Fruit fly (Drosophila melanogaster): ENCODE data around the gene CG34002.

CG34002 gene

DNA sequence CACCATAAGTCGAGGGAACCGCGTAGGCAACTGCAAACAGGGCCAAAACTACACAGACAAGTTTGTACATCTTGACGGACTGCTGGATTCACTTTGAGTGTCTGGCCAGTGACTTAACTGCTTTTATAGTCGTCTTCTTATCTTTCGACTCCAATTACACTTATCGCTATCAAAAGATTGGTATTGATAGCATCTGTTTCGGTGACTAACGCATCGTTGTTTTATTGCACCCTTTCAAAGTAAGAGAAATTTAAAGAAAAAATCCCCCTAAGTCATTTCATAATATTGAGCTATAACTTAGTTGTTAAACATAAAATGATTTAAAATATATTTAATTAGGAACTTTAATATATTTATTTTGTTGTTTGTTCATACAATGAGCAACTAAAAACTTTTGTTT is 26.0 kb downstream of the CG34002 start, which contains the start of gene CG5506:
Gene CG5506 (minus strand): TSS at position 101 of the 400 bp plus-strand sequence.
- TF ChIP-seq vri (GFP tag; optimal IDR thresholded peaks at IDR 0.05) (peak; percentile 37), Lpt (GFP tag; optimal IDR thresholded peaks at IDR 0.05) (no peak)

DNA sequence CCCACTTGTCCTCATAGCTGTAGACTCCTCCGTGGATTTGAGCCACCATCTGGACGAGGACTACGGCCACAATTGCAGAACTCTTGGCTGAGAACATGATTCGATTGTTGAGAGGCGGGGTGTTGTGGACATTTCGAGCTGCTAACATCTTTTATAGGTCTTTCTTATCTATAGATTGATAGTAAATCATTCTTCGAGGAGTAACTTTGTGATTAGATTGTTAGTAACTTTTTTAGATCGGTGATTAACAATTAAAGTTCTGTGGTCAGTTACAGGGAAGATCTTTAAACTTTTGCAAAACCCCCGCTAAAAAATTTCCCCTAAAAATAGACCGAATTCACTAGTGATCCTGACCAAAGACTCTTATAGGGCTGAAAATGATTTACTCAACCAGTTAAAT is 28.3 kb downstream of the CG34002 start, which contains the start of gene CG16775:
Gene CG16775 (minus strand): TSS at position 101 of the 400 bp plus-strand sequence.
- TF ChIP-seq CG16779 (tag; optimal IDR thresholded peaks at IDR 0.05) (no peak), CG10631 (GFP tag; optimal IDR thresholded peaks at IDR 0.05) (no peak), eg (GFP tag; IDR thresholded peaks at IDR 0.05) (no peak)

DNA sequence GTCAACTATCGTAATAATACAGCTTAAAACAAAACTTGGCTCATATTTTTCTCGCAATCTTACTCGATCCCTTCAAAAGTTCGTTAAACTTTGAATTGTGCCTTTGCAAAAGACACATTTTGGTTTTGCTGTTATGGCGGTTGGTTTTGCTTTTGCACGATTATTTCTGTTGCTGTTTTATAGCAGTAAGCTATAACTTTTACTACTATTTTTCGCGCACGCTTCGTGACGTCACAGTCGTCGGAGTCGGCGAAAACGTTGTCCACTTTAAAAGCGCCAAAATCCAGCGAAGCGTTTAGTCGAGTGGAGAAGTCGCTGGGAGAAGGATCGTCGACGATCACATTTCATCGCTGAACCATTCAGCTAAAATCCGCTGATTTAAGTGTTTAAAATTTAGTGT is 29.1 kb downstream of the CG34002 start, which contains the start of gene CG7402:
Gene CG7402 (plus strand): TSS at position 313 of the 400 bp plus-strand sequence.
- no peak for TF ChIP-seq CG6276 (GFP tag; optimal IDR thresholded peaks at IDR 0.05)

DNA sequence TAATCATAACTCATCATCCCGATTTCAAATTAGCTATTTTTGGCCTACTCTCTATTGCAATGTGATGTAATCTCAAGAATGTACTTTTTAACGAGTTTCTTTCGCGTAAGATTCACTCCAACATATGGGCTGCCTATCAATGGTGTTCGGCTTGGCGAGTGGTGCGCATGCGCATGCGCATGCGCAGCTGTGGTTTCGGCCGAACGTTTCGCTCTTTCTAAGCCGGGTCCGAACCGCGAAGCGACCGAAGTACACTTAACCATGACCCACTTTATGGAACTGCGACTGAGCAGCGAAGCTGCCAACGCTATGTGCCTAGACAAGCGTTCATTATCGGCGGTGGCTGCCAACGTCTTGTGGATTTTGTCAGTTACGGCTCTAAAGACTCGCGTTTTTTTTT is 35.4 kb downstream of the CG34002 start:
- TF ChIP-seq Hr38 (GFP tag; optimal IDR thresholded peaks at IDR 0.05) (no peak), salr (GFP tag; optimal IDR thresholded peaks at IDR 0.05) (no peak), acj6 (GFP tag; optimal IDR thresholded peaks at IDR 0.05) (no peak), CG6792 (GFP tag; optimal IDR thresholded peaks at IDR 0.05) (no peak), CG9139 (GFP tag; optimal IDR thresholded peaks at IDR 0.05) (no peak), Gug (GFP tag; IDR thresholded peaks at IDR 0.05) (no peak), Sox15 (GFP tag; optimal IDR thresholded peaks at IDR 0.05) (no peak), Lpt (GFP tag; optimal IDR thresholded peaks at IDR 0.05) (no peak)

DNA sequence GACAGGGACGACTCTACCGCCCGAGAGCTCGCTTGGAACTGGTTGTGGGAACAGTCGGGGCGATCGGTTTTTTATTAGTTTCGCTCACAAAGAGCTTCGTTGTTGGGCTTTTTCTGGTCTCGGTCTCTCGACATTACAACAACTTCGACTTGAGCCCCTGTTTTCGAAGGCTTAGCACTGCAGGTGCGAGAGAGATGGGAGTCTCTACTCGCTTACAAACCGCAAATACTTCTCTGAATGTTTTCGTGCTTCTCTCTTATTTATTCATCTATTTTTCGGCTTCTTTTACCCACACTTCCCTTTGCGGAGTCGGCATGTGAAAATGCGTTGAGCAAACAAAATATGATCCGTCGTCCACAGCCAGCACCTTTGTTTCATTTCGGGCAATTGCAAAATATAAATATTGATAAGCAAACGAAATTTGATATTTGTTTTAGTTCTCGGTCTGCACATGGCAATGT is 37.6 kb downstream of the CG34002 start, which contains the start of gene Tsp74F:
Gene Tsp74F (minus strand): TSS at position 48 of the 461 bp plus-strand sequence.
- no peak for TF ChIP-seq CG6808 (GFP tag; optimal IDR thresholded peaks at IDR 0.05)
- TF ChIP-seq CG6163 (GFP tag; IDR thresholded peaks at IDR 0.05), result 0 out of 3 replicates have a peak, but pooled peaks have one; percentile 38
- peak; percentile 19; the same call in 1 of the 2 replicates for TF ChIP-seq CG15336 (GFP tag; IDR thresholded peaks at IDR 0.05)
- no peak for TF ChIP-seq Sox102F (GFP tag; optimal IDR thresholded peaks at IDR 0.05)
- no peak for TF ChIP-seq fd59A (GFP tag; optimal IDR thresholded peaks at IDR 0.05)
- TF ChIP-seq ss (GFP tag; optimal IDR thresholded peaks at IDR 0.05), result peak in 1 of 2 experiments; percentile 25
- TF ChIP-seq pdm3 (GFP tag; optimal IDR thresholded peaks at IDR 0.05), result no peak
- TF ChIP-seq dsx (GFP tag; optimal IDR thresholded peaks at IDR 0.05; ENCODE audit: poor library complexity, severe bottlenecking), result peak; percentile 40
- peak; percentile 88 for TF ChIP-seq fkh (GFP tag; optimal IDR thresholded peaks at IDR 0.05)
- peak; percentile 19 for TF ChIP-seq Lpt (GFP tag; optimal IDR thresholded peaks at IDR 0.05)
- peak; percentile 10 for TF ChIP-seq CG6276 (GFP tag; optimal IDR thresholded peaks at IDR 0.05)
- TF ChIP-seq CG3032 (tag; optimal IDR thresholded peaks at IDR 0.05), result no peak
- peak; percentile 37 for TF ChIP-seq CG9139 (GFP tag; optimal IDR thresholded peaks at IDR 0.05)
- no peak for TF ChIP-seq Gug (GFP tag; IDR thresholded peaks at IDR 0.05)
- no peak for TF ChIP-seq CG10669 (GFP tag; optimal IDR thresholded peaks at IDR 0.05)
- no peak for TF ChIP-seq acj6 (GFP tag; optimal IDR thresholded peaks at IDR 0.05)
- TF ChIP-seq CG6792 (GFP tag; optimal IDR thresholded peaks at IDR 0.05), result no peak
- peak; percentile 45 for TF ChIP-seq Eip78C (GFP tag)

DNA sequence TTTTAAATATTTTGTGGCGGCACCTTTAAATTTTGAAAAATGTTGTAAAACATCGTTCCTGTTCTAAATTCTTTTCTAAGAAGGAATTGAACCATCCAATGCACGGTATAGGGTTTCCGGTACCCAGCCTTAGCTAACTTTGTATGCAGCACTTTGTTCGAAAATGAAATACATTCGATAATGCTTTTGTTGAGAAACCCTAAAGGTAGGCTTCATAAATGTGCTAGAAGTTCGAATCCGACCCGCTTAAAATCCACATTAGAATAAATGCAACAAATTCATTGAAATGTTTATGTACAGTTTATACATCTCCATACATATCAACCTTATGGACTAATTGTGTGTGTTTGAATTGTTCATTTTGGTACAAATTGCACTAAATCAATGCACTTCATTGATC is 40.3 kb downstream of the CG34002 start:
- TF ChIP-seq cyc (GFP tag; optimal IDR thresholded peaks at IDR 0.05) (no peak), dsx (GFP tag; optimal IDR thresholded peaks at IDR 0.05; ENCODE audit: poor library complexity, severe bottlenecking) (peak; percentile 57), Gug (GFP tag; IDR thresholded peaks at IDR 0.05) (no peak), CG10631 (GFP tag; optimal IDR thresholded peaks at IDR 0.05) (no peak)

DNA sequence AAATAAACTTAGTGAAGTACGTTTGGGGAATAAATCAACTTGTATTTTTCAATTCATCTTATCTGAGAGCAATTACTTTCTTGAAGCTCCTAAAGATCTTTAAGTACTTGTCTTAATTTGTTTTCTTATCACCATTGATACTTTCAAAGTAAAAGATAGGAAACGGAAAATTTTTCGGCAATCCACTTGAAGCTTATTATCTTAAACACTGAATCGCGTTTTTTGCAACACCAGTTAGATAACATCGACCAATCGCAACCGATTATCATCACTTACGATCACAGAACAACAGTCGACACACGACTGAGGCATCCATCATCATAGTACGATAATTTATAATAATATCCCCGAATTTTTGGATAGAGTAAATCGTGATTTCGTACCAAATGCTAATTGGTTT is 43.9 kb downstream of the CG34002 start:
- TF ChIP-seq CG4318 (GFP tag; optimal IDR thresholded peaks at IDR 0.05) (no peak), vri (GFP tag; optimal IDR thresholded peaks at IDR 0.05) (peak; percentile 41), topi (GFP tag; optimal IDR thresholded peaks at IDR 0.05) (no peak)

Data from whole organism, prepupa.